Fruit fly (Drosophila melanogaster) whole organism, adult: ENCODE results near the gene por.

Experiments used
- CG11617 ChIP-seq: fragments of 200-800 bp; sonication (Bioruptor generic); optimal IDR thresholded peaks from 2 replicates; lab custom pipeline; 2017; ENCODE audit warnings: mild to moderate bottlenecking, missing biosample characterization, missing genetic modification reagents, missing genetic modification characterization
- CG12768 ChIP-seq: fragments of 200-800 bp; sonication (Bioruptor generic); optimal IDR thresholded peaks from 2 replicates; lab custom pipeline; 2017; ENCODE audit warnings: missing biosample characterization, missing genetic modification characterization, mild to moderate bottlenecking, moderate library complexity, missing genetic modification reagents
- CG33017 ChIP-seq: fragments of 200-800 bp; sonication (Bioruptor generic); optimal IDR thresholded peaks from 2 replicates; lab custom pipeline; 2018; ENCODE audit warnings: missing biosample characterization, mild to moderate bottlenecking, missing genetic modification characterization, moderate library complexity
- CG5204 ChIP-seq: fragments of 200-800 bp; sonication (Bioruptor generic); optimal IDR thresholded peaks from 2 replicates; lab custom pipeline; 2016; ENCODE audit warnings: missing biosample characterization, missing genetic modification characterization
- CG7045 ChIP-seq: fragments of 200-800 bp; sonication (Bioruptor generic); optimal IDR thresholded peaks from 2 replicates; lab custom pipeline; 2017; ENCODE audit warnings: missing biosample characterization, mild to moderate bottlenecking, missing genetic modification characterization
- CG7101 ChIP-seq: fragments of 200-800 bp; sonication (Bioruptor generic); optimal IDR thresholded peaks from 2 replicates; lab custom pipeline; 2018; ENCODE audit warnings: missing biosample characterization, mild to moderate bottlenecking, missing genetic modification characterization, moderate library complexity
- Clk ChIP-seq: fragments of 200-800 bp; sonication (Bioruptor generic); optimal IDR thresholded peaks from 2 replicates; lab custom pipeline; 2017; ENCODE audit warnings: missing biosample characterization, missing genetic modification characterization
- Crg-1 ChIP-seq: fragments of 200-800 bp; sonication (Bioruptor generic); optimal IDR thresholded peaks from 2 replicates; lab custom pipeline; 2016; ENCODE audit warnings: missing biosample characterization, missing genetic modification characterization
- Hr96 ChIP-seq: fragments of 200-800 bp; sonication (Bioruptor generic); optimal IDR thresholded peaks from 2 replicates; lab custom pipeline; 2016; ENCODE audit warnings: missing biosample characterization, missing genetic modification characterization
- bab1 ChIP-seq: fragments of 200-800 bp; sonication (Bioruptor generic); optimal IDR thresholded peaks from 3 replicates; lab custom pipeline; 2019; ENCODE audit warnings: missing biosample characterization, mild to moderate bottlenecking, missing genetic modification characterization, moderate library complexity
- kay ChIP-seq: fragments of 200-800 bp; sonication (Bioruptor generic); peaks from one replicate; lab custom pipeline; 2016; ENCODE audit warnings: missing biosample characterization, missing genetic modification characterization, borderline replicate concordance
- ovo ChIP-seq: fragments of 200-800 bp; sonication (Bioruptor generic); optimal IDR thresholded peaks from 2 replicates; lab custom pipeline; 2016; ENCODE audit warnings: missing biosample characterization, missing genetic modification characterization

dm6 chrX:18404150-18404631 is 24.5 kb upstream of the por start:
- TF ChIP-seq bab1 = no peak
- TF ChIP-seq CG12768 (GFP tag; lab: Kevin White, UChicago) = no peak
- no peak for TF ChIP-seq Clk (GFP tag; lab: Kevin White, UChicago)
- TF ChIP-seq ovo (GFP tag; lab: Kevin White, UChicago) = no peak
- TF ChIP-seq Crg-1 = no peak
- TF ChIP-seq CG7101 (tag; lab: Kevin White, UChicago) = no peak
- TF ChIP-seq CG7045 = no peak
- TF ChIP-seq Hr96 (GFP tag; lab: Kevin White, UChicago) = no peak
- TF ChIP-seq kay (GFP tag; lab: Kevin White, UChicago) = no peak
- no peak for TF ChIP-seq CG33017
- no peak for TF ChIP-seq CG5204
- no peak for TF ChIP-seq CG11617 (GFP tag; lab: Kevin White, UChicago)
